Worm (Caenorhabditis elegans) whole organism, midembryonic: ENCODE data around the gene srt-44.

Source experiments
- T22C8.4 ChIP-seq: fragments of 200-800 bp; sonication (Bioruptor generic); IDR thresholded peaks from 2 replicates; pipeline ENCODE4 v1.3.6; 2022; ENCODE audit warnings: missing genetic modification characterization, missing compliant biosample characterization
- flt-1 ChIP-seq: fragments of 200-800 bp; sonication (Bioruptor generic); IDR thresholded peaks from 2 replicates; pipeline ENCODE4 v1.3.6; 2022; ENCODE audit warnings: missing genetic modification characterization, missing compliant biosample characterization
- klf-2 ChIP-seq: fragments of 200-800 bp; sonication (Bioruptor generic); conservative IDR thresholded peaks from 2 replicates; pipeline ENCODE4 v1.3.6; 2022; ENCODE audit warnings: missing genetic modification reagents, missing genetic modification characterization, missing compliant biosample characterization

DNA sequence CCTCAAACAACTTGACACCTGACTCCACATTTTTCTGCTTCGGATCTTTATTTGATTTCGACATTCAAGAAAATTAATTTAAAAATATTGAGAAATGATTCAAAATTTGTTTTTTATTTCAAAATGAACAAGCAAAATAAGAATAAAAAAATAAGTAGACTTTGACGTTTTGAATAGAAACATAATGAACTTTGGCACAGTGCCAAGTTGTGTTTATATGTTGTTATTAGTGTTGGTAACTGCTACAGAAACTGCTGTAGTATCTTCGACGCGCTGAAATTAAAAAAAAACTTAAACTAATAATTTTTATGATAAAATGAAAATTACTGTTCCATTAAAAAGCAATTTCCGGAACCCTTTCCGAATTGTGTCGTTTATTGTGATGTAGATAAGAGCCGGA lies 37.8 kb upstream of the srt-44 start, which contains the start of gene Y41E3.18:
- TF ChIP-seq flt-1 (no peak), T22C8.4 (GFP tag; lab: Robert Waterston, UW) (no peak), klf-2 (GFP tag; lab: Robert Waterston, UW) (no peak)
